Worm (Caenorhabditis elegans) whole organism, midembryonic: ENCODE results near the gene C08F8.3.

Source experiments
- T22C8.4 ChIP-seq: fragments of 200-800 bp; sonication (Bioruptor generic); IDR thresholded peaks from 2 replicates; pipeline ENCODE4 v1.3.6; 2022; ENCODE audit warnings: missing genetic modification characterization, missing compliant biosample characterization
- cog-1 ChIP-seq: sonication (generic microtip); optimal IDR thresholded peaks from 2 replicates; lab custom pipeline; 2016; ENCODE audit warnings: missing genetic modification characterization, missing compliant biosample characterization
- flt-1 ChIP-seq: fragments of 200-800 bp; sonication (Bioruptor generic); IDR thresholded peaks from 2 replicates; pipeline ENCODE4 v1.3.6; 2022; ENCODE audit warnings: missing genetic modification characterization, missing compliant biosample characterization
- klf-2 ChIP-seq: fragments of 200-800 bp; sonication (Bioruptor generic); conservative IDR thresholded peaks from 2 replicates; pipeline ENCODE4 v1.3.6; 2022; ENCODE audit warnings: missing genetic modification reagents, missing genetic modification characterization, missing compliant biosample characterization
- med-1 ChIP-seq: sonication (generic microtip); optimal IDR thresholded peaks from 2 replicates; lab custom pipeline; 2017; ENCODE audit warnings: missing genetic modification characterization, mild to moderate bottlenecking, missing compliant biosample characterization, antibody characterized with exemption, missing genetic modification reagents; ENCODE audit not compliant: insufficient read depth
- ref-1 ChIP-seq: fragments of 200-800 bp; sonication (Bioruptor generic); conservative IDR thresholded peaks from 2 replicates; pipeline ENCODE4 v1.3.6; 2022; ENCODE audit warnings: missing genetic modification reagents, missing genetic modification characterization, missing compliant biosample characterization
- tab-1 ChIP-seq: fragments of 200-800 bp; sonication (Bioruptor generic); IDR thresholded peaks from 2 replicates; pipeline ENCODE4 v1.3.6; 2022; ENCODE audit warnings: missing genetic modification characterization, missing compliant biosample characterization
- ztf-23 ChIP-seq: fragments of 200-800 bp; sonication (Bioruptor generic); IDR thresholded peaks from 2 replicates; pipeline ENCODE4 v1.3.6; 2022; ENCODE audit warnings: missing genetic modification reagents, missing genetic modification characterization, missing compliant biosample characterization
- ztf-29 ChIP-seq: fragments of 200-800 bp; sonication (Bioruptor generic); IDR thresholded peaks from 2 replicates; pipeline ENCODE4 v1.3.6; 2022; ENCODE audit warnings: missing genetic modification reagents, missing genetic modification characterization, missing compliant biosample characterization

The C08F8.3 gene

ce11 chrIV:11162451-11162850 lies 7.6 kb downstream of the C08F8.3 start, which contains the start of gene fbxb-9:
TSS of gene fbxb-9 (minus strand) at chrIV:11162551.
- TF ChIP-seq flt-1, result no peak
- TF ChIP-seq T22C8.4, result no peak
- no peak for TF ChIP-seq ztf-23 (GFP tag; lab: Robert Waterston, UW)
- TF ChIP-seq klf-2 (GFP tag; lab: Robert Waterston, UW), result no peak

- no peak for TF ChIP-seq ref-1
- TF ChIP-seq cog-1, result no peak
These were observed 10.0 kb downstream of the C08F8.3 start, which contains the start of gene C08F8.6 for ce11 chrIV:11164831-11165230. TSS of gene C08F8.6 (minus strand) at chrIV:11164931.

DNA sequence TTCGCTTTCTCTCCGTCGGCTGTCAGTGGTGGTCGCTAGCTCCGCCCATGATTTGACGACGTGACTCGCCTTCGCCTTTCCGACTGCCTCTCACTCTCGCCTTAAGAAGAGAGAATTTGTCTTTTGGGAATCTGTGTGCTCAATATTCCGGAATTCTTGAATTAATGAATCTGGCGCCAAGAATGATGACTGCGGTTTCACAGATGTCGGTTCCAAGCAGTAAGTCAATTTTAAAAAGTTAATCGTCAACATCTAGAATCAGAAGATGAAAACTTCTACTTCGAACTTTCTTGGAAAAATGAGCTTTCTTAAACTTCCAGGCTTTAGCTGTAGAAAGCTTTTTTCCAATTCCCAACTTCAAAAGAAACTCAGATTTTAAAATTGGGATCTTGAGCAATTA lies 14.8 kb downstream of the C08F8.3 start, which contains the start of gene nhr-67:
Gene nhr-67 (plus strand): TSS at position 97 of the 400 bp plus-strand sequence.
- no peak for TF ChIP-seq ref-1
- no peak for TF ChIP-seq klf-2 (GFP tag; lab: Robert Waterston, UW)
- no peak for TF ChIP-seq ztf-23 (GFP tag; lab: Robert Waterston, UW)
- TF ChIP-seq ztf-29 (GFP tag; lab: Robert Waterston, UW), result no peak
- no peak for TF ChIP-seq tab-1 (GFP tag; lab: Robert Waterston, UW)
- no peak for TF ChIP-seq med-1 (GFP tag; lab: Kevin White, UChicago)
- no peak for TF ChIP-seq cog-1
- no peak for TF ChIP-seq T22C8.4
- no peak for TF ChIP-seq flt-1

ce11 chrIV:11174772-11175171 lies 19.9 kb downstream of the C08F8.3 start:
- TF ChIP-seq tab-1 (GFP tag; lab: Robert Waterston, UW), result no peak
- no peak for TF ChIP-seq T22C8.4
- no peak for TF ChIP-seq ztf-23 (GFP tag; lab: Robert Waterston, UW)
- TF ChIP-seq ztf-29 (GFP tag; lab: Robert Waterston, UW), result no peak
- TF ChIP-seq med-1 (GFP tag; lab: Kevin White, UChicago), result no peak
- TF ChIP-seq flt-1, result no peak
- no peak for TF ChIP-seq klf-2 (GFP tag; lab: Robert Waterston, UW)
- TF ChIP-seq ref-1, result no peak
- TF ChIP-seq cog-1, result no peak

DNA sequence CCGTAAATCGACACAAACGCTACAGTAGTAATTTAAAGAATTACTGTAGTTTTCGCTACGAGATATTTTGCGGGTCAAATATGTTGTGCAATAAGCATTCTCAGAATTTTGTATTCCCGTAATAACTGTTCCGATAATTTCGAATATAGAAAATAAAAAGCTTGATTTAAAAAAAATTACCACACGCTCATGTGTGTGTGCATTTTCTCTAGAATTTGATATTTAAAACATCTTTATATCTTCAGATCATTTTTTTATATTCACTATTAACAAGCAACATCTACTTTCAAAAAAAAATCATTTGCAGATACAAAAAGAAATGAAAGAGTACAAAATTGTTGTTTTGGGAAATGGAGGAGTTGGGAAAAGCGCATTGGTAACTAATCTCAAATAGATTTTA lies 22.1 kb downstream of the C08F8.3 start, which contains the start of gene rap-3:
Gene rap-3 (plus strand): TSS at position 301 of the 400 bp plus-strand sequence.
- TF ChIP-seq cog-1, result no peak
- no peak for TF ChIP-seq flt-1
- no peak for TF ChIP-seq T22C8.4
- no peak for TF ChIP-seq med-1 (GFP tag; lab: Kevin White, UChicago)

DNA sequence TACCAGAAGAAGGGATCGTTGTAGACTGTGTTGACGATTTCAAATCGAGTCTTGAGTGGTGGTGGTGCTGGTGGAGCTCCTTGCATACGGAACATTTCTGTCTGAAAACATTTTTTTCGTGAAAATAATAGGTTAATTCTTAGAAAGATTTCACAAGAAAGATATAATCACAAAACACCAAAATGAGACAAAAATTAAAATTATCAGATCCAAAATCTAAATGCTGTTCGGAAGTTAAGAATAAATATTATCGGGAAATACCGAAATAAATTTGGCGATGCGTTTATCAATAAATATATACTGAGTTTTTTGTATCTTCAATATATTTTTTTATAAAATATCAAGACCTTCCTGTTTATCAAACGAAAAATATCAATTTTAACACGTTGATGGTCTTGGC lies 23.7 kb downstream of the C08F8.3 start, which contains the start of gene C08F8.9:
Gene C08F8.9 (minus strand): TSS at position 101 of the 400 bp plus-strand sequence.
- no peak for TF ChIP-seq T22C8.4
- no peak for TF ChIP-seq ztf-23 (GFP tag; lab: Robert Waterston, UW)
- no peak for TF ChIP-seq ref-1
- no peak for TF ChIP-seq ztf-29 (GFP tag; lab: Robert Waterston, UW)
- TF ChIP-seq cog-1, result no peak
- no peak for TF ChIP-seq tab-1 (GFP tag; lab: Robert Waterston, UW)
- no peak for TF ChIP-seq flt-1
- no peak for TF ChIP-seq klf-2 (GFP tag; lab: Robert Waterston, UW)
- no peak for TF ChIP-seq med-1 (GFP tag; lab: Kevin White, UChicago)

ce11 chrIV:11179123-11179740 lies 24.4 kb downstream of the C08F8.3 start, which contains the start of gene cpt-2:
TSS of gene cpt-2 (plus strand) at chrIV:11179645.
- peak; percentile 44; the same call in 1 of the 2 replicates for TF ChIP-seq ztf-23 (GFP tag; lab: Robert Waterston, UW)

DNA sequence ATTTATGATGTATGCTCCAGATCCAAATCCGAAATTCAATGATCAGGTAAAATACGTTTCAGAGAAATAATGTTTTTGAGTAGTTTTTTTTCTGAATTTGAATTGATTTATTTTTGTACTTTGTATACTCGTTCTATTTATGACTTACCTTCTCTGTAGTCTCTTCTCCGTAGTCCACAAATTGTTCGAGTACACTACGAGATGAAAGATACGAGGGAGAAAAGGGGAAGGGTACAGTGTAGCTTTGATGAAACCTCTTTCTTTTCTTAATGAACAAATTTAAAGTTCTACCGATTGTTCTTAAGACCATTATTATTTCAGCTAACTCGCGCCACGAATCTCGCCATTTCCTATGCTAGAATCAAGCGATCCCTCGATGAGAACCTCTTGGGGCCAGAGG lies 25.2 kb downstream of the C08F8.3 start:
- TF ChIP-seq flt-1 (no peak), cog-1 (no peak), ref-1 (no peak)

ce11 chrIV:11183013-11183412 lies 28.2 kb downstream of the C08F8.3 start, which contains the start of gene prx-14:
TSS of gene prx-14 (plus strand) at chrIV:11183132.
- no peak for TF ChIP-seq ztf-29 (GFP tag; lab: Robert Waterston, UW)
- TF ChIP-seq T22C8.4, result no peak
- no peak for TF ChIP-seq flt-1
- TF ChIP-seq ztf-23 (GFP tag; lab: Robert Waterston, UW), result no peak
- TF ChIP-seq tab-1 (GFP tag; lab: Robert Waterston, UW), result no peak
- TF ChIP-seq med-1 (GFP tag; lab: Kevin White, UChicago), result no peak
- TF ChIP-seq klf-2 (GFP tag; lab: Robert Waterston, UW), result no peak
- no peak for TF ChIP-seq cog-1
- no peak for TF ChIP-seq ref-1

DNA sequence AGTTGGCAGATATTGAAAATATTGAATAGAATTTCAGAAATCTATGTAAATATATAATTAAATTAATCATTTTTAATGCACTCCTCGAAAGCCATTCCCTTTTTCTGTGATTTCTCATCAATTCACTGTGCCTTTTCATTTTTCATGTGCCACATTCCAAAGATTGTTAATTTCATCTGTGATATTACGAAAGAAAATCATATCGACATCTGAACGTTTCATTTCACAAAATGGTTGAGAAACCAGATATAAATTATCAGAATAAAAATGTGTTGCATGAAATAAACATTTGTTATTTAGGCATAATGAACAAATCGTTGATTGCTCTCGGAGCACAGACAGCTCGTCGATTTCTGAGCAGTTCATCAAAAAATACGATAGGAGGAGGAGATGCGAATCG lies 29.1 kb downstream of the C08F8.3 start, which contains the start of gene nuaf-3:
Gene nuaf-3 (plus strand): TSS at position 301 of the 400 bp plus-strand sequence.
- no peak for TF ChIP-seq cog-1
- TF ChIP-seq klf-2 (GFP tag; lab: Robert Waterston, UW), result no peak
- no peak for TF ChIP-seq ref-1
- no peak for TF ChIP-seq ztf-29 (GFP tag; lab: Robert Waterston, UW)
- TF ChIP-seq med-1 (GFP tag; lab: Kevin White, UChicago), result no peak
- TF ChIP-seq T22C8.4, result no peak
- no peak for TF ChIP-seq ztf-23 (GFP tag; lab: Robert Waterston, UW)
- no peak for TF ChIP-seq tab-1 (GFP tag; lab: Robert Waterston, UW)
- no peak for TF ChIP-seq flt-1

DNA sequence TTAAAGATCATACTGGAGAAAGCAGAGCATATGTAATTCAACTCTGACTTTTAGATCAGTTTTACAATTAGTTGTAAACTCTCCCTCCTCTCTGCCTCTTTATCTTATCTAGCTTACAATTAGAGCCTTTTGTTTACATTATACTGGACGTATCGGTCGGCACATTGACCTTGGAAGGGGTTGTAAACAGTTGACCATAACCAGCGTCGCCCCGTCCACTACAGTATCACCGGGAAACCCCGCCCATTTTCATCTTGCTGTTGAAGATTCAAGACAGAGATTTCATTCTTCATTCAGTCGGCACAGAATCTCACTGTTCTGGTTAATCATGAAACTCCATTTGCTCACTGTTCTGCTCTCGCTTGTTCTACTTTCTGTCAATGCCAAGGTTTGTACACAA lies 31.9 kb downstream of the C08F8.3 start, which contains the start of gene sdz-27:
Gene sdz-27 (plus strand): TSS at position 301 of the 400 bp plus-strand sequence.
- no peak for TF ChIP-seq cog-1
- no peak for TF ChIP-seq ref-1
- no peak for TF ChIP-seq tab-1 (GFP tag; lab: Robert Waterston, UW)
- TF ChIP-seq ztf-23 (GFP tag; lab: Robert Waterston, UW), result no peak
- no peak for TF ChIP-seq flt-1
- TF ChIP-seq T22C8.4, result no peak
- TF ChIP-seq ztf-29 (GFP tag; lab: Robert Waterston, UW), result no peak
- no peak for TF ChIP-seq med-1 (GFP tag; lab: Kevin White, UChicago)
- no peak for TF ChIP-seq klf-2 (GFP tag; lab: Robert Waterston, UW)
